Fruit fly (Drosophila melanogaster) Kc167 (cell line): ENCODE measurements around the gene mRpL36.

Experiments used
- psq ChIP-seq: fragments of >200 bp; optimal IDR thresholded peaks from 2 replicates; lab custom pipeline; 2017; ENCODE audit warnings: missing external identifiers
- ttk ChIP-seq: sonication (Bioruptor generic); optimal IDR thresholded peaks from 2 replicates; lab custom pipeline; 2017; ENCODE audit warnings: missing external identifiers

DNA sequence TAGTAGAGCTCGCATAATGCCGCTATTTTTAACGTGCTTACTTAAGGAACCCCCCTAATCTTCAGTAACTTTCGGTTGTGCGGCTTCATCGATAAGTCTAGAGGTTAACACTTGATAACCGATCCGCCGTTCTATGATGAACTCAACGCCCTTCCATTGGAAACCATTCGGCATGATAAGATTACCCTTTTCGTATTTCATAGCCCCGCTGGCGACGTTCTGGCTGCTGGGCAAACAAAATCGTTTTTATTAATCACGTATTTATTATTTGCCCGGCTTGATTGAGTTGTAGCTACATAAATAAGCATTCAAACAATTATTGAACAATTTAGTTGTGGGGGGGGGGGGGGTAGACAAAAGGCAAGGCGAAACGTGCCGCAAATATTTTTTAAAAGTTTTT is 31.4 kb downstream of the mRpL36 start:
- TF ChIP-seq psq (lab: Kevin White, UChicago): no peak
- TF ChIP-seq ttk (lab: Kevin White, UChicago): no peak
